Fruit fly (Drosophila melanogaster) Kc167 (cell line): ENCODE measurements around the gene alph.

Source experiments
- Myc ChIP-seq: fragments of >200 bp; optimal IDR thresholded peaks from 2 replicates; lab custom pipeline; 2017; ENCODE audit warnings: missing external identifiers
- Sin3A ChIP-seq: fragments of >200 bp; optimal IDR thresholded peaks from 2 replicates; lab custom pipeline; 2018; ENCODE audit warnings: missing external identifiers
- h ChIP-seq: fragments of >200 bp; optimal IDR thresholded peaks from 3 replicates; lab custom pipeline; 2018; ENCODE audit warnings: missing external identifiers
- insv ChIP-seq: fragments of >200 bp; optimal IDR thresholded peaks from 3 replicates; lab custom pipeline; 2018; ENCODE audit warnings: missing external identifiers
- psq ChIP-seq: fragments of >200 bp; optimal IDR thresholded peaks from 2 replicates; lab custom pipeline; 2017; ENCODE audit warnings: missing external identifiers

dm6 chr3R:29651488-29651887 lies 59.9 kb downstream of the alph start:
- TF ChIP-seq psq (lab: Kevin White, UChicago) (no peak), Myc (lab: Kevin White, UChicago) (no peak), h (lab: Kevin White, UChicago) (no peak), insv (lab: Kevin White, UChicago) (no peak), Sin3A (lab: Kevin White, UChicago) (no peak)
